Worm (Caenorhabditis elegans) whole organism, L2 larva: ENCODE measurements around the gene elks-1.
"Not testable (repeated sequence)": the region's sequence is repeated elsewhere in the genome, so short reads cannot be mapped to it uniquely, and the experiment has no call there.

Experiments
- Y55F3AM.14 ChIP-seq: fragments of 200-800 bp; sonication (Bioruptor generic); optimal IDR thresholded peaks from 2 replicates; lab custom pipeline; 2018; ENCODE audit warnings: mild to moderate bottlenecking, missing genetic modification characterization, missing compliant biosample characterization
- ama-1 ChIP-seq: fragments of 150-350 bp; optimal IDR thresholded peaks from 2 replicates; lab custom pipeline; 2018; ENCODE audit warnings: inconsistent platforms
- ceh-82 ChIP-seq: fragments of 150-350 bp; optimal IDR thresholded peaks from 2 replicates; lab custom pipeline; 2014; ENCODE audit warnings: missing biosample characterization, missing genetic modification characterization
- lin-13 ChIP-seq: fragments of 150-350 bp; optimal IDR thresholded peaks from 2 replicates; lab custom pipeline; 2014; ENCODE audit warnings: missing biosample characterization, missing genetic modification reagents, missing genetic modification characterization
- nhr-23 ChIP-seq: fragments of 150-350 bp; optimal IDR thresholded peaks from 2 replicates; lab custom pipeline; 2014; ENCODE audit warnings: missing biosample characterization, missing genetic modification reagents, missing genetic modification characterization
- peb-1 ChIP-seq: fragments of 150-350 bp; optimal IDR thresholded peaks from 2 replicates; lab custom pipeline; 2014; ENCODE audit warnings: missing biosample characterization, missing genetic modification characterization
- skn-1 ChIP-seq: sonication (generic microtip); optimal IDR thresholded peaks from 2 replicates; lab custom pipeline; 2017; ENCODE audit warnings: missing biosample characterization, missing genetic modification characterization
- unc-62 ChIP-seq: fragments of 150-350 bp; optimal IDR thresholded peaks from 2 replicates; lab custom pipeline; 2014; ENCODE audit warnings: missing biosample characterization, missing genetic modification reagents, missing genetic modification characterization

ce11 chrIV:3394066-3394465 lies 44.2 kb upstream of the elks-1 start, which contains the start of gene C04C3.4:
- TF ChIP-seq lin-13 (GFP tag; lab: Kevin White, UChicago); nhr-23 (tag; lab: Kevin White, UChicago); Y55F3AM.14 (GFP tag; lab: Kevin White, UChicago); peb-1 (tag; lab: Kevin White, UChicago); skn-1; ceh-82 (tag; lab: Kevin White, UChicago); ama-1; unc-62 (GFP tag; lab: Kevin White, UChicago): not testable (repeated sequence)
